Fruit fly (Drosophila melanogaster): ENCODE measurements around the gene CG1785.

CG1785 gene

dm6 chrX:8694066-8694822 lies 20.5 kb upstream of the CG1785 start:
- TF ChIP-seq noc (tag; optimal IDR thresholded peaks at IDR 0.05): no peak

- TF ChIP-seq noc (tag; optimal IDR thresholded peaks at IDR 0.05): no peak
Measured at dm6 chrX:8694823-8695492, 19.8 kb upstream of the CG1785 start.

DNA sequence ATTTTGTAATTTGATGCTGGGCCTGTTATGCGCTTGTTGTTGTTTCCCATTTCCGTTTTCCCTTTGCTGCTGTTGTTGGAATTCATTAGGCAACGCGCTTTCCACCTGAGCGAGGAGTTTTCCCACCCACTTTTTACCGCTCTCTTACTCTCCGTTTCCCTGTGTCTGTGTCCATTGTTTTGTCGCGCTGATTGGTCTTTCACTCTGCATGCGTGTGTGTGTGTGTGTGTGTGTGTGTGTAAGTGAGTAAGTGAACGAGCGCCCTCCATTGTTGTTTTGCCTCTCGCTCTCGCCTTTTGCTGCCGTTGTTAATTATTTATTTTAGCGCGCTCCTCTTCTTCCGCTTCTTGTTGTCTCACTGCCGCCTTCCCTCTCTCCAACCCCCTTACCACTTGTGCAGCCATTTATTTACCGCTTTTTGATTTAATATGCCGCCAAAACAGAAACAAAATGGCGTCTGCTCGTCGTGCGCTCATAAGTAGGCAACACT lies 18.6 kb upstream of the CG1785 start:
- no peak for TF ChIP-seq noc (tag; optimal IDR thresholded peaks at IDR 0.05)

dm6 chrX:8709234-8709843 lies 5.4 kb upstream of the CG1785 start, which contains the start of gene Hexo2:
TSS of gene Hexo2 (plus strand) at chrX:8709652.
- TF ChIP-seq noc (tag; optimal IDR thresholded peaks at IDR 0.05): peak; percentile 17

- no peak for TF ChIP-seq noc (tag; optimal IDR thresholded peaks at IDR 0.05)
Measured at dm6 chrX:8720213-8720612, 5.5 kb downstream of the CG1785 start, which contains the start of gene CG1789. TSS of gene CG1789 (plus strand) at chrX:8720520.

- no peak for TF ChIP-seq noc (tag; optimal IDR thresholded peaks at IDR 0.05)
Measured at dm6 chrX:8721501-8721900, 6.8 kb downstream of the CG1785 start.

DNA sequence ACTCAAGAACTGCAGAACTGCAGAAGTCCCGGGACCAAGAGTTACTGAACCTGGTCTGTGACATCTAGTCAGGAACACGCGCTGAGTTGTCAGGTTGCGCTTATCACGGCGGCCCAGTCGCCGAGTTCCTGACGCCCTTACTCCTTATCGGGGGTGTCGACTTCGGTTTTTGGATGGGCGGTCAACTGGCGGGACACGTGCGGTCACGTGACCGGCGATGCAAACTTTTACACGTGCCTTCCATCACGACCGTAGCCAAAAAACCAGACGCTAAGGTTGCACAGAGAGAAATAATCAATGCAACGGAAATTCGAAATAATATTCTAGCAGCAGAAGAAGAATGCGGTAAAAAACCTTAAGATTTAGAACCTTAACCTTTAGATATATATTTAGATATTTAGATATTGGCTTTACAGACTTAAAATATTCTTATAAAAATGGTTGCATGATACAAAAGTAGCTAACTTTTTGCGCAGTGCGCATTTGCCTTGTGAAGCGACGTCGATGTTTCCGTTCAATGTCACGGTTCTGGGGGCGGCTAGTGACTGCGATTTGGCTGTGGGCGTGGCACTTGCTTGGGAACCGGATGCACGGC lies 8.8 kb downstream of the CG1785 start:
- no peak for TF ChIP-seq noc (tag; optimal IDR thresholded peaks at IDR 0.05)

dm6 chrX:8724815-8725214 lies 10.1 kb downstream of the CG1785 start:
- no peak for TF ChIP-seq noc (tag; optimal IDR thresholded peaks at IDR 0.05)

DNA sequence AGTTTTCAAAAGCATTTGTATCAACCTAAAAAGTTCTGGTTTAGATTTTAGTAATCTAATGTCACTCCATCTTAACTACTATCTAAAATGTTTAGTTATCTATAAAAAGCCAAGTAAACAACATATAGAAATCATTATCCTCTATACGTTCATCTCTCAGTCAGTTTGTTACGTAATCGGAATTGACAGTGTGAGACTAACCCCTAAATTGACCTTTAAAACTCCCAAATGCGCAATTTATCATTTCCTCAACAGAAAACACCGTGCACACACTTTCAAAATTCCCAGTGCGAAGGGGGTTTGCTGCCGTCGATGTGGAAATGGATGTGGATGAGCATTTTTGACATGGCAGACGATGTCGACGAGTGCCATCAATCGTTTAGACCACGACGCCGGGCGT lies 10.5 kb downstream of the CG1785 start:
- no peak for TF ChIP-seq noc (tag; optimal IDR thresholded peaks at IDR 0.05)

- no peak for TF ChIP-seq noc (tag; optimal IDR thresholded peaks at IDR 0.05)
Measured at dm6 chrX:8726816-8727215, 12.1 kb downstream of the CG1785 start.

DNA sequence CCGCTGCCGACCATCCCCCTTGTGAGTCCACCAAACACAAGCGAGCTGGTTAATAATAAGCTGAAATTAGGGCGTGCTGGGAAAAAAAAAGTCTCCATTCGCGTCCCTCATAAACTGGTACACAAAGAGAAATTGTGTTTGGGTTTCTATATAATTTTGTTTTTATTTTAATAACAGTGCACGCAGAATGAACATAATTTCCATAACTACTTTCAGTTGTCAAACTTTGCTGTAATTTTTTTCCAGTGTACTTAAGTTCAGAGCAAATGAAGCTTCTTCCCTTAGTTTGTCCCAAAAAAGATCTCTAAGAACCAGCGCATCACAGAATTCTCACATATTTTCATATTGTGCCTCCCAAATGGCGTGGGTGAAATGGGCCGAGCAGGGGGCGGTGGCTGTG lies 13.3 kb downstream of the CG1785 start:
- TF ChIP-seq noc (tag; optimal IDR thresholded peaks at IDR 0.05): no peak

dm6 chrX:8730306-8730705 lies 15.6 kb downstream of the CG1785 start:
- TF ChIP-seq noc (tag; optimal IDR thresholded peaks at IDR 0.05): no peak

dm6 chrX:8731464-8731863 lies 16.7 kb downstream of the CG1785 start:
- no peak for TF ChIP-seq noc (tag; optimal IDR thresholded peaks at IDR 0.05)

DNA sequence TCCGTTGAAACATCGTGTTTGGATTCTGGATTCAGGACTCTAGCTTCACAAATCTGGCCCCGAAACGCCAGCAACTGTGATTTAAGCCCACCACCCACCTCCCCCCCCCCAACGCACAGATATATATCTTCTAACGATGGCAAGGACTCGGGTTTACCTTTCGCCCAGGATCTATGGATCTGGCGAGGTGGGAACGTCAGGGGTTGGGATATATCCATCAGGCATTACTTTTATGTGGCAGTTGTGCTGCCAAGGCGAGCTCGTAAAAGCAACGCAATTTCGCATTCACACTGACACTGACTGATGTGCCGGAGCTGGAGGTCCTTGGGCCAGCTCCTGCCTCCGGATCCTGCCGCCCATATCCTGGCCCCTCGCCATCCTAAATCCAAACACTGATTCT lies 17.6 kb downstream of the CG1785 start:
- TF ChIP-seq noc (tag; optimal IDR thresholded peaks at IDR 0.05): no peak

- TF ChIP-seq noc (tag; optimal IDR thresholded peaks at IDR 0.05): no peak
Measured at dm6 chrX:8743456-8743965, 28.8 kb downstream of the CG1785 start.

- no peak for TF ChIP-seq noc (tag; optimal IDR thresholded peaks at IDR 0.05)
Measured at dm6 chrX:8746933-8747332, 32.2 kb downstream of the CG1785 start.
